Worm (Caenorhabditis elegans) whole organism, L1 larva: Measurements from ENCODE around the gene lec-9.
A peak's percentile ranks its signal among the peaks of the same experiment; 100 is the strongest.
"Not testable (repeated sequence)": the region's sequence is repeated elsewhere in the genome, so short reads cannot be mapped to it uniquely, and the experiment has no call there.

Source experiments
- F16B12.6 ChIP-seq: fragments of 150-350 bp; optimal IDR thresholded peaks from 2 replicates; lab custom pipeline; 2014; ENCODE audit warnings: missing biosample characterization, missing genetic modification characterization
- alr-1 ChIP-seq: fragments of 200-800 bp; sonication (Bioruptor generic); optimal IDR thresholded peaks from 2 replicates; lab custom pipeline; 2018; ENCODE audit warnings: borderline replicate concordance, mild to moderate bottlenecking, missing genetic modification characterization, missing compliant biosample characterization
- blmp-1 ChIP-seq: fragments of 150-350 bp; optimal IDR thresholded peaks from 2 replicates; lab custom pipeline; 2014; ENCODE audit warnings: missing biosample characterization, missing genetic modification characterization
- ceh-82 ChIP-seq, 3 experiments: fragments of 150-350 bp in 1 of 3; sonication (generic microtip) in 2 of 3; optimal IDR thresholded peaks; 2 replicates each; lab custom pipeline; 2014 to 2017; ENCODE audit warnings: missing biosample characterization in 3 of 3, missing genetic modification characterization in 3 of 3
- ceh-90 ChIP-seq: sonication (generic microtip); optimal IDR thresholded peaks from 2 replicates; lab custom pipeline; 2016; ENCODE audit warnings: missing genetic modification characterization, missing compliant biosample characterization
- ces-1 ChIP-seq: fragments of 150-350 bp; optimal IDR thresholded peaks from 2 replicates; lab custom pipeline; 2014; ENCODE audit warnings: missing biosample characterization, missing genetic modification reagents, missing genetic modification characterization
- dsc-1 ChIP-seq: sonication (generic microtip); optimal IDR thresholded peaks from 2 replicates; lab custom pipeline; 2016; ENCODE audit warnings: mild to moderate bottlenecking, missing genetic modification characterization, missing compliant biosample characterization
- efl-3 ChIP-seq: fragments of 200-800 bp; sonication (Bioruptor generic); optimal IDR thresholded peaks from 2 replicates; lab custom pipeline; 2018; ENCODE audit warnings: mild to moderate bottlenecking, missing genetic modification characterization, missing compliant biosample characterization
- elt-2 ChIP-seq: sonication (generic microtip); optimal IDR thresholded peaks from 2 replicates; lab custom pipeline; 2016; ENCODE audit warnings: missing genetic modification characterization, mild to moderate bottlenecking, inconsistent platforms, missing compliant biosample characterization, missing genetic modification reagents
- ets-5 ChIP-seq: fragments of 200-800 bp; sonication (Bioruptor generic); IDR thresholded peaks from 2 replicates; pipeline ENCODE4 v1.3.6; 2022; ENCODE audit warnings: missing genetic modification characterization, missing compliant biosample characterization
- grh-1 ChIP-seq: fragments of 200-800 bp; sonication (Bioruptor generic); IDR thresholded peaks from 2 replicates; pipeline ENCODE4 v1.3.6; 2022; ENCODE audit warnings: missing genetic modification reagents, missing genetic modification characterization, missing compliant biosample characterization
- hlh-17 ChIP-seq: fragments of 200-800 bp; sonication (Bioruptor generic); optimal IDR thresholded peaks from 2 replicates; lab custom pipeline; 2018; ENCODE audit warnings: missing genetic modification characterization, mild to moderate bottlenecking, missing compliant biosample characterization, moderate library complexity, borderline replicate concordance
- irx-1 ChIP-seq: sonication (generic microtip); optimal IDR thresholded peaks from 2 replicates; lab custom pipeline; 2016; ENCODE audit warnings: missing genetic modification characterization, missing compliant biosample characterization
- nhr-19 ChIP-seq: fragments of 200-800 bp; sonication (Bioruptor generic); conservative IDR thresholded peaks from 2 replicates; pipeline ENCODE4 v1.3.6; 2022; ENCODE audit warnings: missing genetic modification characterization, missing compliant biosample characterization
- nhr-237 ChIP-seq: fragments of 150-350 bp; optimal IDR thresholded peaks from 2 replicates; lab custom pipeline; 2014; ENCODE audit warnings: missing biosample characterization, missing genetic modification characterization
- nhr-77 ChIP-seq: fragments of 150-350 bp; optimal IDR thresholded peaks from 2 replicates; lab custom pipeline; 2014; ENCODE audit warnings: missing biosample characterization, missing genetic modification characterization
- nhr-84 ChIP-seq: sonication (generic microtip); optimal IDR thresholded peaks from 2 replicates; lab custom pipeline; 2017; ENCODE audit warnings: missing biosample characterization, missing genetic modification characterization
- nhr-90 ChIP-seq: sonication (generic microtip); optimal IDR thresholded peaks from 2 replicates; lab custom pipeline; 2016; ENCODE audit warnings: mild to moderate bottlenecking, missing genetic modification characterization, missing compliant biosample characterization; ENCODE audit not compliant: poor library complexity
- snu-23 ChIP-seq: sonication (generic microtip); optimal IDR thresholded peaks from 2 replicates; lab custom pipeline; 2016; ENCODE audit warnings: missing genetic modification characterization, missing compliant biosample characterization
- sptf-1 ChIP-seq: fragments of 150-350 bp; optimal IDR thresholded peaks from 2 replicates; lab custom pipeline; 2014; ENCODE audit warnings: missing biosample characterization, missing genetic modification characterization
- sup-37 ChIP-seq: fragments of 200-800 bp; sonication (Bioruptor generic); optimal IDR thresholded peaks from 2 replicates; lab custom pipeline; 2018; ENCODE audit warnings: mild to moderate bottlenecking, missing genetic modification characterization, missing compliant biosample characterization
- tlp-1 ChIP-seq: fragments of 150-350 bp; optimal IDR thresholded peaks from 2 replicates; lab custom pipeline; 2014; ENCODE audit warnings: missing biosample characterization, missing genetic modification characterization
- unc-130 ChIP-seq: fragments of 150-350 bp; optimal IDR thresholded peaks from 2 replicates; lab custom pipeline; 2017; ENCODE audit warnings: missing biosample characterization, missing genetic modification characterization, inconsistent platforms
- unc-62 ChIP-seq: fragments of 150-350 bp; optimal IDR thresholded peaks from 2 replicates; lab custom pipeline; 2014; ENCODE audit warnings: missing biosample characterization, missing genetic modification reagents, missing genetic modification characterization
- unc-86 ChIP-seq: sonication (generic microtip); optimal IDR thresholded peaks from 2 replicates; lab custom pipeline; 2016; ENCODE audit warnings: missing genetic modification characterization, missing compliant biosample characterization
- zag-1 ChIP-seq: fragments of 150-350 bp; optimal IDR thresholded peaks from 2 replicates; lab custom pipeline; 2014; ENCODE audit warnings: missing biosample characterization, missing genetic modification characterization
- ztf-11 ChIP-seq, 2 experiments: sonication (generic microtip); optimal IDR thresholded peaks; 2 replicates each; lab custom pipeline; 2016 to 2017; ENCODE audit warnings: missing genetic modification characterization in 2 of 2, missing biosample characterization in 1 of 2, missing compliant biosample characterization in 1 of 2

lec-9 gene

DNA sequence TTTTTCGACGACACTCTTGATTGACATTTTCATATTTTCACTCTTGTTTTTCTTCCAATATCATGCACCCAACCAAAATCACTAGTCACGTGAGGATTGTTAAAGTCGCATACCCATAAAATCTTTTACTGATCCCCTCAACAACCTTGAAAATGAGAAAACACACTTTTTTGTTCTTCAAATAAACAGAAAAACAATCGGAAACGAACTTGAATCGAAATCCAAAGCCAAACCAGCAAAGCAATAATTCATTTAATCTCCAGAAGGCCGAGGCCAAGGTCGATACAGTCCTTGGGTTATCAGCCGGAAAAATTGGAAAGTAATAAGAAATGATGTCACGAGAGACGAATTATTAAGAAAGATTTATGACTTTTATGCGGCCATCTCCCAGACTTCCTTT, 43.5 kb downstream of the lec-9 start (continued):
- TF ChIP-seq ztf-11 (tag; optimal IDR thresholded peaks at IDR 0.05; lab: Kevin White, UChicago), result no peak
- no peak for TF ChIP-seq ceh-82 (tag; optimal IDR thresholded peaks at IDR 0.05; lab: Kevin White, UChicago)
- no peak for TF ChIP-seq nhr-237 (tag; lab: Kevin White, UChicago)
- no peak for TF ChIP-seq sup-37 (GFP tag; lab: Kevin White, UChicago)
- no peak for TF ChIP-seq ceh-90 (tag; lab: Kevin White, UChicago)
- no peak for TF ChIP-seq nhr-77
- no peak for TF ChIP-seq unc-130 (tag; lab: Kevin White, UChicago)
- no peak for TF ChIP-seq irx-1
- TF ChIP-seq grh-1 (GFP tag; lab: Robert Waterston, UW), result no peak
- TF ChIP-seq tlp-1 (tag; lab: Kevin White, UChicago), result no peak
- TF ChIP-seq F16B12.6 (tag; lab: Kevin White, UChicago), result no peak
- TF ChIP-seq sptf-1 (tag; lab: Kevin White, UChicago), result no peak
- TF ChIP-seq nhr-84 (tag; lab: Kevin White, UChicago), result no peak
- peak; percentile 32 for TF ChIP-seq nhr-90 (tag; lab: Kevin White, UChicago)
- peak; percentile 22 for TF ChIP-seq snu-23 (GFP tag; lab: Kevin White, UChicago)
- TF ChIP-seq hlh-17 (GFP tag; lab: Kevin White, UChicago), result no peak
- no peak for TF ChIP-seq efl-3
- no peak for TF ChIP-seq unc-86
- no peak for TF ChIP-seq zag-1
- no peak for TF ChIP-seq dsc-1 (tag; lab: Kevin White, UChicago)
- TF ChIP-seq ces-1, result no peak
- peak; percentile 73 for TF ChIP-seq blmp-1 (tag; lab: Kevin White, UChicago)
- no peak for TF ChIP-seq unc-62
- no peak for TF ChIP-seq nhr-19 (GFP tag; lab: Robert Waterston, UW)
- no peak for TF ChIP-seq alr-1 (tag; lab: Kevin White, UChicago)

DNA sequence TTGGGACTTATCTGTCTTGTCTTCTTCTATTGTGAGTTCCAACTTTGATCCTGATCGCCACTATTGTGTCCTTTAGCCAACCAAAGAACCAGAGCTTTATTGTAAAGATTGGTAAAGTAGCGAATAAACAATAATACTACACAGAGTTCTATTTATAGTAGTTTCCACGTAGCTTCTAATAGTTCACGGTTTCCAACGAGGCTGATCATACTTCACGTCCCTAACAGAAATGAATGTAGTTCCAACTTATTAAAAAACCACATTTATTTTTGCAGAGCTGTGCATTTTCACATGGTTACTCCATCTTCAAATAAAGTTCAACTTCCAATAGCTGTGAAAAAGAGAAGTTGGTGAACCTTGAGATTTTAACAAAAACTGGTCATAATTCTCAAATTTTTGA, 49.1 kb downstream of the lec-9 start, which contains the start of gene tmem-218:
Gene tmem-218 (plus strand): TSS at position 301 of the 400 bp plus-strand sequence.
- not testable (repeated sequence) for TF ChIP-seq ets-5; irx-1; elt-2 (tag; lab: Kevin White, UChicago)
